Worm (Caenorhabditis elegans): ENCODE data around the gene K08D9.6.

DNA sequence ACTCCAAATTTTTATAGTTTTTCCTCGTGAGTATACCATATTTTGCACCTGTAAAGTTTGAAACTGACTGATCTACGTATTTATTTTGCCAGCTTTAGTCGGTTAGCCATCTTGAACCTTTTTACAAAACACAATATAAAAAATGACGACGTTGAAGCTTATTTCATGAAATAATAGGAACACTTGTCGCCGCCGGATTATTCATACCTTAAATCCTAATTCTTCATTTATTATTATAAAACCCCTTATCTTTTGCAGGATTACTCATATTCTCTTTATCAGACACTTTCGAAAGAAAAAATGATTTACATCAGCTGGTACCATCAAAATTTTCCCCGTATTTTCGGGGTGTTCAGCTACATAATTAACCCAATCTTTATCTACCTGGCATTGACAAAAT lies 12.7 kb upstream of the K08D9.6 start, which contains the start of gene srj-8:
- TF ChIP-seq lsy-2 (tag; optimal IDR thresholded peaks at IDR 0.05) (no peak), mep-1 (tag; optimal IDR thresholded peaks at IDR 0.05) (no peak), ces-1 (GFP tag; optimal IDR thresholded peaks at IDR 0.05) (no peak), bed-3 (GFP tag; optimal IDR thresholded peaks at IDR 0.05) (no peak), ztf-11 (tag; optimal IDR thresholded peaks at IDR 0.05) (no peak), unc-62 (GFP tag; optimal IDR thresholded peaks at IDR 0.05) (no peak), zip-8 (tag; optimal IDR thresholded peaks at IDR 0.05) (no peak), nhr-76 (tag; optimal IDR thresholded peaks at IDR 0.05) (no peak), nhr-237 (tag; optimal IDR thresholded peaks at IDR 0.05) (no peak), unc-39 (tag; optimal IDR thresholded peaks at IDR 0.05) (no peak), elt-1 (tag; optimal IDR thresholded peaks at IDR 0.05; ENCODE audit: borderline replicate concordance, insufficient read depth) (no peak)

All from whole organism, mixed stage, embryonic.